Worm (Caenorhabditis elegans): Measurements from ENCODE around the gene Y2H9A.6.

Y2H9A.6 gene

ce11 chrV:13423045-13423444, 20.6 kb upstream of the Y2H9A.6 start, which contains the start of gene srv-9:
Gene srv-9 (minus strand): TSS chrV:13423145.
- TF ChIP-seq tbx-2 (tag; optimal IDR thresholded peaks at IDR 0.05): no peak
- no peak for TF ChIP-seq ets-4 (tag; optimal IDR thresholded peaks at IDR 0.05)
- no peak for TF ChIP-seq ceh-31 (tag; optimal IDR thresholded peaks at IDR 0.05)
- TF ChIP-seq ztf-16 (tag; optimal IDR thresholded peaks at IDR 0.05): no peak
- no peak for TF ChIP-seq dve-1 (tag; optimal IDR thresholded peaks at IDR 0.05)
- TF ChIP-seq pat-9 (tag; optimal IDR thresholded peaks at IDR 0.05): no peak
- TF ChIP-seq dmd-4 (tag; optimal IDR thresholded peaks at IDR 0.05; ENCODE audit: borderline replicate concordance): no peak
- TF ChIP-seq pax-1 (tag; optimal IDR thresholded peaks at IDR 0.05): no peak
- no peak for TF ChIP-seq ceh-34 (tag; optimal IDR thresholded peaks at IDR 0.05)
- TF ChIP-seq sox-4 (tag; optimal IDR thresholded peaks at IDR 0.05): no peak
- no peak for TF ChIP-seq unc-3 (GFP tag; conservative IDR thresholded peaks at IDR 0.05)
- no peak for TF ChIP-seq unc-3 (tag; optimal IDR thresholded peaks at IDR 0.05)
- no peak for TF ChIP-seq hlh-15 (tag; optimal IDR thresholded peaks at IDR 0.05)
- TF ChIP-seq pha-2 (tag; optimal IDR thresholded peaks at IDR 0.05): no peak
- TF ChIP-seq Y22D7AL.16 (tag; optimal IDR thresholded peaks at IDR 0.05): no peak
- no peak for TF ChIP-seq elt-2 (tag; optimal IDR thresholded peaks at IDR 0.05)

DNA sequence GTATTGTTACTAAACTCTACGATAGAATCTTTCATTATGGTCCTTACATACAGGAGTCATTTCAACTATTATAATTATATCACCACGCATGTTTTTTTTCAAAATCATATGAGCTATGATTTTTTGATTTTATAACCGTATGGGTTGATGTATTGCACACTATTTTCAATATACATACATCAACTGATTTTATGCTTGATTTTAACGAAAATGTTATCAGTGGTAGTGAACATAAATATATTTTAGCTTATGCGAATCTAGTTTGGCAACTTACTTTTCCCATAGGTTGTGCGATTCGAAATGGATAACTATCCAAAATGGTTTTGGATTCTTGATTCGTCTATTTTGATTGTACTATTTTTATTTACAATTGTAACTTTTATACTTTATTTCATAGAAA, 20.0 kb upstream of the Y2H9A.6 start, which contains the start of gene srv-10:
srv-10 (plus strand) TSS at position 301 of the 400 bp plus-strand sequence.
- TF ChIP-seq elt-2 (tag; optimal IDR thresholded peaks at IDR 0.05) (no peak), ceh-18 (tag; optimal IDR thresholded peaks at IDR 0.05) (no peak), ceh-24 (tag; optimal IDR thresholded peaks at IDR 0.05) (no peak), lin-11 (tag; optimal IDR thresholded peaks at IDR 0.05) (no peak), C08G9.2 (tag; optimal IDR thresholded peaks at IDR 0.05) (no peak), eyg-1 (tag; optimal IDR thresholded peaks at IDR 0.05) (no peak), dmd-4 (tag; optimal IDR thresholded peaks at IDR 0.05; ENCODE audit: borderline replicate concordance) (no peak), madf-2 (tag; optimal IDR thresholded peaks at IDR 0.05) (no peak), tbx-7 (tag; optimal IDR thresholded peaks at IDR 0.05) (no peak), lim-6 (tag; optimal IDR thresholded peaks at IDR 0.05) (no peak), sox-4 (tag; optimal IDR thresholded peaks at IDR 0.05) (no peak), ceh-19 (GFP tag; optimal IDR thresholded peaks at IDR 0.05) (no peak), ama-1 (optimal IDR thresholded peaks at IDR 0.05) (no peak), C38D4.7 (GFP tag; optimal IDR thresholded peaks at IDR 0.05) (no peak), ref-2 (tag; optimal IDR thresholded peaks at IDR 0.05) (no peak), ceh-45 (GFP tag; IDR thresholded peaks at IDR 0.05) (no peak), fkh-10 (GFP tag; optimal IDR thresholded peaks at IDR 0.05) (no peak), pax-1 (tag; optimal IDR thresholded peaks at IDR 0.05) (no peak), ttx-3 (tag; optimal IDR thresholded peaks at IDR 0.05) (no peak)

DNA sequence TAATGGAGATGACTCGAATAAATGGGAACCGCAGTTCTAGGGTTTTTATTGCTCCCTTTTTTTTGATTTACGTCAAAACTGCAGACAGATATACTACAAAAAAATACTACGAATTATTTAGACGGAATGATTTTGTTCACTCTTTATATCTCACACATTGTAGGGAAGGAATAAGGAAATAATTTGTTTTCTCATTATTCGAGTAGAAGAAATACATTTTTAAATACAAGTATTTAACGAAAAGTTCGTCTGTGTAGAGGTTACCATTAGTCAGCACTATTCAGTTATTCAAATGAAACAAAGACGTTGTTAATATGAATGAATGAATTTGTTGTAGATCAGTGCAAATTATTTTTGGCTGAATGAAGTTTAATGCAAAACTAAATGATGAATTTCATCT, 16.9 kb upstream of the Y2H9A.6 start, which contains the start of gene srd-18:
srd-18 (minus strand) TSS at position 101 of the 400 bp plus-strand sequence.
- TF ChIP-seq C08G9.2 (tag; optimal IDR thresholded peaks at IDR 0.05) (no peak), C38D4.7 (GFP tag; optimal IDR thresholded peaks at IDR 0.05) (no peak), ceh-22 (tag; optimal IDR thresholded peaks at IDR 0.05) (no peak), odd-2 (tag; optimal IDR thresholded peaks at IDR 0.05) (no peak), sox-4 (tag; optimal IDR thresholded peaks at IDR 0.05) (no peak), nhr-232 (tag; optimal IDR thresholded peaks at IDR 0.05) (no peak), F13H6.1 (tag; optimal IDR thresholded peaks at IDR 0.05) (no peak), hlh-15 (tag; optimal IDR thresholded peaks at IDR 0.05) (no peak), pha-2 (tag; optimal IDR thresholded peaks at IDR 0.05) (no peak), ceh-31 (tag; optimal IDR thresholded peaks at IDR 0.05) (no peak), ceh-2 (tag; optimal IDR thresholded peaks at IDR 0.05) (no peak), tbx-2 (tag; optimal IDR thresholded peaks at IDR 0.05) (no peak), pqm-1 (tag; optimal IDR thresholded peaks at IDR 0.05) (no peak), T23F11.4 (GFP tag; optimal IDR thresholded peaks at IDR 0.05) (no peak), dmd-4 (tag; optimal IDR thresholded peaks at IDR 0.05; ENCODE audit: borderline replicate concordance) (no peak), rnt-1 (tag; optimal IDR thresholded peaks at IDR 0.05) (no peak), ceh-48 (tag; optimal IDR thresholded peaks at IDR 0.05) (no peak), pha-4 (tag; optimal IDR thresholded peaks at IDR 0.05) (no peak), pag-3 (tag; optimal IDR thresholded peaks at IDR 0.05; ENCODE audit: borderline replicate concordance) (no peak), fkh-6 (tag; optimal IDR thresholded peaks at IDR 0.05) (no peak)

Data from whole organism, late embryonic.